Worm (Caenorhabditis elegans) whole organism, L2 larva: ENCODE results near the gene sre-50.

Experiments used
- blmp-1 ChIP-seq: sonication (generic microtip); optimal IDR thresholded peaks from 2 replicates; lab custom pipeline; 2017; ENCODE audit warnings: missing genetic modification characterization, mild to moderate bottlenecking, missing compliant biosample characterization, antibody characterized with exemption, moderate library complexity; ENCODE audit not compliant: insufficient read depth
- ceh-82 ChIP-seq: fragments of 150-350 bp; optimal IDR thresholded peaks from 2 replicates; lab custom pipeline; 2014; ENCODE audit warnings: missing biosample characterization, missing genetic modification characterization
- nhr-11 ChIP-seq: fragments of 150-350 bp; optimal IDR thresholded peaks from 2 replicates; lab custom pipeline; 2014; ENCODE audit warnings: missing biosample characterization, missing genetic modification characterization
- nhr-12 ChIP-seq: fragments of 150-350 bp; optimal IDR thresholded peaks from 2 replicates; lab custom pipeline; 2014; ENCODE audit warnings: missing biosample characterization, missing genetic modification characterization
- nhr-237 ChIP-seq: fragments of 150-350 bp; optimal IDR thresholded peaks from 2 replicates; lab custom pipeline; 2014; ENCODE audit warnings: missing biosample characterization, missing genetic modification characterization
- skn-1 ChIP-seq: sonication (generic microtip); optimal IDR thresholded peaks from 2 replicates; lab custom pipeline; 2017; ENCODE audit warnings: missing biosample characterization, missing genetic modification characterization
- sma-3 ChIP-seq: sonication (generic microtip); optimal IDR thresholded peaks from 2 replicates; lab custom pipeline; 2016; ENCODE audit warnings: missing genetic modification reagents, missing genetic modification characterization, missing compliant biosample characterization
- snpc-4 ChIP-seq: fragments of 150-350 bp; optimal IDR thresholded peaks from 2 replicates; lab custom pipeline; 2014; ENCODE audit warnings: missing biosample characterization, missing genetic modification characterization
- ztf-4 ChIP-seq: fragments of 150-350 bp; optimal IDR thresholded peaks from 2 replicates; lab custom pipeline; 2014; ENCODE audit warnings: missing biosample characterization, missing genetic modification characterization

- TF ChIP-seq snpc-4 (tag; lab: Kevin White, UChicago) (no peak), blmp-1 (no peak), nhr-237 (tag; lab: Kevin White, UChicago) (no peak), sma-3 (no peak), skn-1 (tag; lab: Kevin White, UChicago) (no peak), ztf-4 (no peak), ceh-82 (tag; lab: Kevin White, UChicago) (no peak), nhr-11 (tag; lab: Kevin White, UChicago) (no peak), nhr-12 (tag; lab: Kevin White, UChicago) (no peak)
Measured at ce11 chrII:12266145-12266544, 37.2 kb upstream of the sre-50 start, which contains the start of gene tric-1B.1.
